Worm (Caenorhabditis elegans) whole organism, late embryonic: ENCODE data around the gene Y39E4B.10.

ENCODE experiments used
- C08G9.2 ChIP-seq: sonication (generic microtip); optimal IDR thresholded peaks from 2 replicates; lab custom pipeline; 2016; ENCODE audit warnings: mild to moderate bottlenecking, missing genetic modification characterization, moderate library complexity, missing compliant biosample characterization
- C38D4.7 ChIP-seq: fragments of 200-800 bp; sonication (Bioruptor generic); optimal IDR thresholded peaks from 2 replicates; lab custom pipeline; 2018; ENCODE audit warnings: mild to moderate bottlenecking, missing genetic modification characterization, moderate library complexity, missing compliant biosample characterization
- ama-1 ChIP-seq: fragments of 150-350 bp; optimal IDR thresholded peaks from 2 replicates; lab custom pipeline; 2014
- ceh-14 ChIP-seq: sonication (generic microtip); optimal IDR thresholded peaks from 2 replicates; lab custom pipeline; 2016; ENCODE audit warnings: missing genotype, missing genetic modification characterization, missing compliant biosample characterization
- ceh-2 ChIP-seq: sonication (generic microtip); optimal IDR thresholded peaks from 2 replicates; lab custom pipeline; 2016; ENCODE audit warnings: missing genotype, missing genetic modification characterization, missing compliant biosample characterization
- ceh-22 ChIP-seq: sonication (generic microtip); optimal IDR thresholded peaks from 2 replicates; lab custom pipeline; 2017; ENCODE audit warnings: missing biosample characterization, missing genetic modification characterization
- ceh-24 ChIP-seq: sonication (generic microtip); optimal IDR thresholded peaks from 2 replicates; lab custom pipeline; 2016; ENCODE audit warnings: mild to moderate bottlenecking, missing genetic modification characterization, missing compliant biosample characterization
- ceh-31 ChIP-seq: sonication (generic microtip); optimal IDR thresholded peaks from 2 replicates; lab custom pipeline; 2016; ENCODE audit warnings: missing genetic modification characterization, missing compliant biosample characterization
- ceh-45 ChIP-seq: fragments of 200-800 bp; sonication (Bioruptor generic); IDR thresholded peaks from 2 replicates; pipeline ENCODE4 v1.3.6; 2022; ENCODE audit warnings: missing genetic modification reagents, missing genetic modification characterization, missing compliant biosample characterization
- ceh-6 ChIP-seq: fragments of 200-800 bp; sonication (Bioruptor generic); optimal IDR thresholded peaks from 2 replicates; lab custom pipeline; 2018; ENCODE audit warnings: mild to moderate bottlenecking, missing genetic modification characterization, missing compliant biosample characterization
- dmd-4 ChIP-seq: sonication (generic microtip); optimal IDR thresholded peaks from 2 replicates; lab custom pipeline; 2016; ENCODE audit warnings: borderline replicate concordance, missing genetic modification characterization, missing compliant biosample characterization
- elt-2 ChIP-seq: sonication (generic microtip); optimal IDR thresholded peaks from 2 replicates; lab custom pipeline; 2016; ENCODE audit warnings: missing genetic modification reagents, missing genetic modification characterization, missing compliant biosample characterization
- ets-4 ChIP-seq: sonication (generic microtip); optimal IDR thresholded peaks from 2 replicates; lab custom pipeline; 2016; ENCODE audit warnings: missing genetic modification characterization, missing compliant biosample characterization
- fax-1 ChIP-seq: sonication (generic microtip); optimal IDR thresholded peaks from 2 replicates; lab custom pipeline; 2016; ENCODE audit warnings: missing genotype, missing genetic modification characterization, missing compliant biosample characterization
- fkh-6 ChIP-seq: sonication (generic microtip); optimal IDR thresholded peaks from 2 replicates; lab custom pipeline; 2016; ENCODE audit warnings: missing genetic modification characterization, missing compliant biosample characterization
- hlh-15 ChIP-seq: sonication (generic microtip); optimal IDR thresholded peaks from 2 replicates; lab custom pipeline; 2016; ENCODE audit warnings: missing genetic modification characterization, missing compliant biosample characterization
- hlh-6 ChIP-seq: sonication (generic microtip); optimal IDR thresholded peaks from 2 replicates; lab custom pipeline; 2016; ENCODE audit warnings: missing genotype, missing genetic modification characterization, missing compliant biosample characterization
- hlh-8 ChIP-seq: sonication (generic microtip); optimal IDR thresholded peaks from 2 replicates; lab custom pipeline; 2016; ENCODE audit warnings: missing genotype, missing genetic modification characterization, missing compliant biosample characterization
- lin-11 ChIP-seq: fragments of 200-800 bp; sonication (Bioruptor generic); optimal IDR thresholded peaks from 2 replicates; lab custom pipeline; 2018; ENCODE audit warnings: mild to moderate bottlenecking, missing genetic modification characterization, missing compliant biosample characterization
- nfya-1 ChIP-seq: sonication (generic microtip); optimal IDR thresholded peaks from 2 replicates; lab custom pipeline; 2017; ENCODE audit warnings: missing genetic modification characterization, mild to moderate bottlenecking, missing compliant biosample characterization, antibody characterized with exemption, moderate library complexity
- nhr-11 ChIP-seq: fragments of 150-350 bp; optimal IDR thresholded peaks from 2 replicates; lab custom pipeline; 2014; ENCODE audit warnings: missing biosample characterization, missing genetic modification characterization
- nhr-232 ChIP-seq: sonication (generic microtip); optimal IDR thresholded peaks from 2 replicates; lab custom pipeline; 2016; ENCODE audit warnings: missing genetic modification characterization, missing compliant biosample characterization
- npax-4 ChIP-seq: sonication (generic microtip); optimal IDR thresholded peaks from 2 replicates; lab custom pipeline; 2016; ENCODE audit warnings: missing genetic modification characterization, missing compliant biosample characterization
- odd-2 ChIP-seq: sonication (generic microtip); optimal IDR thresholded peaks from 2 replicates; lab custom pipeline; 2017; ENCODE audit warnings: antibody characterized with exemption, mild to moderate bottlenecking, missing genetic modification characterization, missing compliant biosample characterization
- pha-2 ChIP-seq: sonication (generic microtip); optimal IDR thresholded peaks from 2 replicates; lab custom pipeline; 2017; ENCODE audit warnings: mild to moderate bottlenecking, missing genetic modification characterization, missing compliant biosample characterization
- pha-4 ChIP-seq: fragments of 150-350 bp; optimal IDR thresholded peaks from 2 replicates; lab custom pipeline; 2018; ENCODE audit warnings: missing biosample characterization, missing genetic modification reagents, missing genetic modification characterization
- pqm-1 ChIP-seq: sonication (generic microtip); optimal IDR thresholded peaks from 2 replicates; lab custom pipeline; 2016; ENCODE audit warnings: missing genetic modification characterization, missing compliant biosample characterization
- pros-1 ChIP-seq: fragments of 150-350 bp; optimal IDR thresholded peaks from 2 replicates; lab custom pipeline; 2014; ENCODE audit warnings: missing biosample characterization, missing genetic modification reagents, missing genetic modification characterization
- ref-2 ChIP-seq: sonication (generic microtip); optimal IDR thresholded peaks from 2 replicates; lab custom pipeline; 2016; ENCODE audit warnings: missing genetic modification characterization, missing compliant biosample characterization
- rnt-1 ChIP-seq: sonication (generic microtip); optimal IDR thresholded peaks from 2 replicates; lab custom pipeline; 2016; ENCODE audit warnings: missing genetic modification characterization, missing compliant biosample characterization
- sdc-2 ChIP-seq: sonication (generic microtip); optimal IDR thresholded peaks from 2 replicates; lab custom pipeline; 2016; ENCODE audit warnings: missing genotype, missing genetic modification characterization, missing compliant biosample characterization
- tbx-2 ChIP-seq: sonication (generic microtip); optimal IDR thresholded peaks from 2 replicates; lab custom pipeline; 2016; ENCODE audit warnings: missing genetic modification characterization, missing compliant biosample characterization
- tbx-7 ChIP-seq: sonication (generic microtip); optimal IDR thresholded peaks from 2 replicates; lab custom pipeline; 2016; ENCODE audit warnings: missing genotype, missing genetic modification characterization, missing compliant biosample characterization
- unc-3 ChIP-seq, 2 experiments: fragments of 200-800 bp in 1 of 2; sonication (Bioruptor generic) in 1 of 2; sonication (generic microtip) in 1 of 2; conservative IDR thresholded peaks in 1 of 2; optimal IDR thresholded peaks in 1 of 2; 2 replicates each; pipeline versions ENCODE4 v1.3.6 to Lab custom; 2016 to 2022; ENCODE audit warnings: missing compliant biosample characterization in 2 of 2, missing genetic modification characterization in 2 of 2, missing genetic modification reagents in 1 of 2
- unc-42 ChIP-seq: sonication (generic microtip); optimal IDR thresholded peaks from 2 replicates; lab custom pipeline; 2016; ENCODE audit warnings: missing genotype, missing genetic modification characterization, missing compliant biosample characterization
- unc-86 ChIP-seq: sonication (generic microtip); optimal IDR thresholded peaks from 2 replicates; lab custom pipeline; 2016; ENCODE audit warnings: missing genetic modification characterization, missing compliant biosample characterization
- zip-5 ChIP-seq: sonication (generic microtip); optimal IDR thresholded peaks from 2 replicates; lab custom pipeline; 2016; ENCODE audit warnings: missing genetic modification characterization, missing compliant biosample characterization
- ztf-16 ChIP-seq: sonication (generic microtip); optimal IDR thresholded peaks from 2 replicates; lab custom pipeline; 2017; ENCODE audit warnings: missing genetic modification characterization, missing compliant biosample characterization

Y39E4B.10 gene

DNA sequence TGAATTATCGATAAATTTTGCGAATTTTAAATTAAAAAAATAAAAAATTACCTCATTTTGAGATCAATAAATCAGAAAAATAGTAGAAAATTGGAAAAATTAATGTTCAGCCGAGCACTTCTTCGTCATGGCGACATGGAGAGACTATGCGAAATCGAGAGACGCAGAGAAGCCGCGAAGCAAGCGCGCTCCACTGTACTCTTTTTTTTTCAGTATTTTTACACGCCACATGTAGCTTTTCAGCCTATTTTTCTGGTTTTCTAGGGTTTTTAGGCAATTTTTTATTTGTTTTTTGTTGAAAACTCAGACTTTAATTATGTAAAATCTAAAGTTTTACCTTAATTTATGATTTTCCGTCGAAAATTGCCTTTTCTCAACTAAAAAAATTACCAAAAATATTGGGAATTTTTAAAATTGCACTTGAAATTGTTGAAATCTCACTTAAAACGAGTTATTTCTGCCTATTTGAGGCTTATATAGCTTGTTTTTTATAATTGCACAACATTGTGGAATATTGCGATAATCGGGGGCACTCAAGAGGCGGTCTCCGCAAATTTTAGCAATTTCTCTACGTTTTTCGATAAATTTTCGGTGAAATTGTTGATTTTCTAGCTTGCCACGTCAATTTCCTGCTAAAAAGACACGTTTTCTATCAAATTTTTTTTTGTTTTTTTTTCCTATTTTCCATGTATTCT, at the start of gene Y39E4B.10:
Y39E4B.10 (minus strand) TSS at position 162 of the 695 bp plus-strand sequence.
- no peak for TF ChIP-seq pqm-1 (tag; lab: Kevin White, UChicago)
- no peak for TF ChIP-seq pha-2 (tag; lab: Kevin White, UChicago)
- no peak for TF ChIP-seq ceh-22 (tag; lab: Kevin White, UChicago)
- TF ChIP-seq unc-42: no peak
- TF ChIP-seq ets-4 (tag; lab: Kevin White, UChicago): no peak
- TF ChIP-seq ceh-24 (tag; lab: Kevin White, UChicago): no peak
- no peak for TF ChIP-seq elt-2 (tag; lab: Kevin White, UChicago)
- no peak for TF ChIP-seq hlh-15 (tag; lab: Kevin White, UChicago)
- no peak for TF ChIP-seq fax-1 (tag; lab: Kevin White, UChicago)
- TF ChIP-seq odd-2 (tag; lab: Kevin White, UChicago): no peak
- no peak for TF ChIP-seq sdc-2
- TF ChIP-seq ref-2 (tag; lab: Kevin White, UChicago): no peak
- no peak for TF ChIP-seq nhr-232
- no peak for TF ChIP-seq ztf-16 (tag; lab: Kevin White, UChicago)
- no peak for TF ChIP-seq dmd-4 (tag; lab: Kevin White, UChicago)
- no peak for TF ChIP-seq nhr-11 (tag; lab: Kevin White, UChicago)
- TF ChIP-seq hlh-6 (tag; lab: Kevin White, UChicago): no peak
- TF ChIP-seq pros-1 (tag; lab: Kevin White, UChicago): no peak

DNA sequence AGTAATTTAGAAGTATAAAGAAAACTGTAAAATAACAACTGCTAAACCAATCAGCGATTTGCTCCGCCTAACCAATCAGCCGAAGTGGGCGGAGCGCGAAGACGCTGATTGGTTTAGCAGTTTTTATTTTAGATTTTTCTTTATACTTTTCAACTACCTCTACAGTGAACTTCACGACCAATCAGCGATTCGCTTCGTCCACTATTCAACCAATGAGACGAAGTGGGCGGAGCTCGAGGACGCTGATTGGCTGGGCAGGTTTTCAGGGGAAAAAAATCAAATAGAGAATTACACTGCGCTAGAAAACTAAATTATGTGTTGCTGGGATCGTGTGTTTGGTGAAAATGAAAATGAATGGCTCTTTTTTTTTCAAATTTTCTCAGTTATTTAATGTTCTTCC, 49.2 kb upstream of the Y39E4B.10 start:
- TF ChIP-seq hlh-6 (tag; lab: Kevin White, UChicago): no peak
- no peak for TF ChIP-seq lin-11
- no peak for TF ChIP-seq hlh-8 (tag; lab: Kevin White, UChicago)
- TF ChIP-seq nfya-1: peak; percentile 94
- TF ChIP-seq fax-1 (tag; lab: Kevin White, UChicago): no peak

DNA sequence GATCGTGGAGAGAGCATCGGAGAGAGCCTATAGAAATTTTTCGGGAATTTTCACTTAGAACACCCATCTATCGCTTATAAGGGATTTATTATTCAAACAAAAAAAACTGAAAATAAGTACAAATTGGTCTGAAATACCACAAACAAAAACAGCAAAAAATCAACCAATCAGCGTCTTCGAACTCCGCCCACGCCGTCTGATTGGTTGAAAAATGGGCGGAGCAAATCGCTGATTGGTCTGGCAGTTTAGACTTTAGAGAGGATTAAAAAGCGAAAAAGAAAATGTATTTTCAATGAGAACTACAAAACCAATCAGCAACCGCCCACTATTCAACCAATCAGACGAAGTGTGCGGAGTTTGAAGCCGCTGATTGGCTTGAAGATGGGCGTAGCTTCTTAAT, 48.4 kb upstream of the Y39E4B.10 start:
- TF ChIP-seq nfya-1 (peak; percentile 95), ceh-45 (no peak)

DNA sequence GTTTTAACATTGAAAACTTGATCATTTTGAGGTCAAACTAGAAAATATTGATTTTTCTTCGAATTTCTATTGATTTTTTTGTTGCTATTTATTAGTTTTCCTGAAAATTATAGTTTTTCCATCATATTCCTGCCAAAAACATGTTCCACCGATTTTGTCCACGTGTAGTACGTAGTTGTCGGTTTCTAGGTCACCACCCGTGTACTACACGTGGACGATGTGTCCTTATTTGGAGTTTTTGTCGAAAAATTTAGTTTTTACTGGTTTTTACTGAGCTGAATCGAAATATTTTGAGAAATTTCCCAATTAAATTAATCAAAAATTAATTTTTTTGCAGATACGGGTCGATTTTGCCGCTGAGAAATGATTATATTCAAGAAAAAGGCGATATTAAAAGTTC, 35.1 kb upstream of the Y39E4B.10 start:
- TF ChIP-seq elt-2 (tag; lab: Kevin White, UChicago): peak; percentile 22
- peak; percentile 88 for TF ChIP-seq ceh-31
- peak; percentile 62 for TF ChIP-seq fax-1 (tag; lab: Kevin White, UChicago)
- TF ChIP-seq ceh-6 (GFP tag; lab: Kevin White, UChicago): no peak
- TF ChIP-seq ets-4 (tag; lab: Kevin White, UChicago): peak; percentile 74
- TF ChIP-seq ceh-14 (tag; lab: Kevin White, UChicago): peak; percentile 24
- TF ChIP-seq fkh-6 (tag; lab: Kevin White, UChicago): peak; percentile 50
- peak; percentile 82 for TF ChIP-seq tbx-2 (tag; lab: Kevin White, UChicago)
- peak; percentile 71 for TF ChIP-seq ref-2 (tag; lab: Kevin White, UChicago)
- TF ChIP-seq ama-1 (lab: Kevin White, UChicago): no peak
- TF ChIP-seq ceh-2 (tag; lab: Kevin White, UChicago): peak; percentile 86
- TF ChIP-seq hlh-8 (tag; lab: Kevin White, UChicago): peak; percentile 63
- TF ChIP-seq C08G9.2 (tag; lab: Kevin White, UChicago): peak; percentile 88
- peak; percentile 87 for TF ChIP-seq tbx-7 (tag; lab: Kevin White, UChicago)
- peak; percentile 41 for TF ChIP-seq unc-86 (tag; lab: Kevin White, UChicago)
- no peak for TF ChIP-seq npax-4
- TF ChIP-seq zip-5 (tag; lab: Kevin White, UChicago): peak; percentile 64
- no peak for TF ChIP-seq unc-3 (GFP tag; conservative IDR thresholded peaks at IDR 0.05; lab: Robert Waterston, UW)
- TF ChIP-seq unc-3 (tag; optimal IDR thresholded peaks at IDR 0.05; lab: Kevin White, UChicago): no peak
- no peak for TF ChIP-seq C38D4.7 (GFP tag; lab: Kevin White, UChicago)
- TF ChIP-seq ceh-45: no peak
- TF ChIP-seq pha-4 (tag; lab: Kevin White, UChicago): no peak
- peak; percentile 59 for TF ChIP-seq rnt-1 (tag; lab: Kevin White, UChicago)
- TF ChIP-seq unc-42: peak; percentile 21
